Worm (Caenorhabditis elegans) whole organism, L1 larva: ENCODE results near the gene srx-20.

ENCODE experiments used
- C04F5.9 ChIP-seq: sonication (generic microtip); optimal IDR thresholded peaks from 2 replicates; lab custom pipeline; 2016; ENCODE audit warnings: missing genetic modification characterization, missing compliant biosample characterization
- F16B12.6 ChIP-seq: fragments of 150-350 bp; optimal IDR thresholded peaks from 2 replicates; lab custom pipeline; 2014; ENCODE audit warnings: missing biosample characterization, missing genetic modification characterization
- dpl-1 ChIP-seq, 3 experiments: fragments of 150-350 bp in 2 of 3; sonication (generic microtip) in 1 of 3; optimal IDR thresholded peaks; 2 replicates each; lab custom pipeline; 2014 to 2017; ENCODE audit warnings: missing biosample characterization in 3 of 3, missing genetic modification characterization in 3 of 3, missing genetic modification reagents in 3 of 3
- dsc-1 ChIP-seq: sonication (generic microtip); optimal IDR thresholded peaks from 2 replicates; lab custom pipeline; 2016; ENCODE audit warnings: mild to moderate bottlenecking, missing genetic modification characterization, missing compliant biosample characterization
- efl-1 ChIP-seq, 4 experiments: fragments of 150-350 bp; optimal IDR thresholded peaks in 3 of 4; peaks in 1 of 4; 1 replicate in 1 of 4; 2 replicates in 3 of 4; lab custom pipeline; 2014; ENCODE audit warnings: missing biosample characterization in 2 of 4, missing genetic modification characterization in 2 of 4, missing genetic modification reagents in 2 of 4
- elt-3 ChIP-seq, 6 experiments: fragments of 150-350 bp in 1 of 6; sonication (generic microtip); optimal IDR thresholded peaks; 2 replicates each; lab custom pipeline; 2017 to 2018; ENCODE audit warnings: missing biosample characterization in 6 of 6, missing genetic modification characterization in 6 of 6, inconsistent platforms in 1 of 6
- fkh-8 ChIP-seq: sonication (generic microtip); optimal IDR thresholded peaks from 2 replicates; lab custom pipeline; 2016; ENCODE audit warnings: mild to moderate bottlenecking, missing genetic modification characterization, missing compliant biosample characterization
- fos-1 ChIP-seq: fragments of 150-350 bp; optimal IDR thresholded peaks from 2 replicates; lab custom pipeline; 2014; ENCODE audit warnings: missing biosample characterization, missing genetic modification characterization
- hlh-4 ChIP-seq: sonication (generic microtip); optimal IDR thresholded peaks from 2 replicates; lab custom pipeline; 2016; ENCODE audit warnings: mild to moderate bottlenecking, missing genetic modification characterization, missing compliant biosample characterization
- irx-1 ChIP-seq: sonication (generic microtip); optimal IDR thresholded peaks from 2 replicates; lab custom pipeline; 2016; ENCODE audit warnings: missing genetic modification characterization, missing compliant biosample characterization
- lin-15B ChIP-seq: fragments of 150-350 bp; sonication (generic microtip); optimal IDR thresholded peaks from 3 replicates; lab custom pipeline; 2014; ENCODE audit warnings: missing biosample characterization, missing genetic modification characterization
- mdl-1 ChIP-seq, 2 experiments: fragments of 150-350 bp; optimal IDR thresholded peaks; 2 replicates each; lab custom pipeline; 2014 to 2017; ENCODE audit warnings: missing biosample characterization in 2 of 2, missing genetic modification characterization in 2 of 2, inconsistent platforms in 1 of 2
- nhr-11 ChIP-seq: fragments of 150-350 bp; optimal IDR thresholded peaks from 2 replicates; lab custom pipeline; 2014; ENCODE audit warnings: missing biosample characterization, missing genetic modification characterization
- nhr-19 ChIP-seq: fragments of 200-800 bp; sonication (Bioruptor generic); conservative IDR thresholded peaks from 2 replicates; pipeline ENCODE4 v1.3.6; 2022; ENCODE audit warnings: missing genetic modification characterization, missing compliant biosample characterization
- nhr-20 ChIP-seq: sonication (generic microtip); optimal IDR thresholded peaks from 2 replicates; lab custom pipeline; 2016; ENCODE audit warnings: mild to moderate bottlenecking, missing genetic modification characterization, missing compliant biosample characterization
- nhr-47 ChIP-seq: sonication (generic microtip); optimal IDR thresholded peaks from 2 replicates; lab custom pipeline; 2016; ENCODE audit warnings: mild to moderate bottlenecking, missing genetic modification characterization, moderate library complexity, missing compliant biosample characterization
- nhr-71 ChIP-seq: sonication (generic microtip); optimal IDR thresholded peaks from 2 replicates; lab custom pipeline; 2016; ENCODE audit warnings: mild to moderate bottlenecking, missing genetic modification characterization, moderate library complexity, missing compliant biosample characterization
- nhr-85 ChIP-seq: sonication (generic microtip); peaks from one replicate; lab custom pipeline; 2016; ENCODE audit warnings: missing genetic modification characterization, inconsistent platforms, missing compliant biosample characterization
- snpc-4 ChIP-seq: fragments of 150-350 bp; optimal IDR thresholded peaks from 2 replicates; lab custom pipeline; 2014; ENCODE audit warnings: missing biosample characterization, missing genetic modification characterization
- sptf-1 ChIP-seq: fragments of 150-350 bp; optimal IDR thresholded peaks from 2 replicates; lab custom pipeline; 2014; ENCODE audit warnings: missing biosample characterization, missing genetic modification characterization
- unc-86 ChIP-seq: sonication (generic microtip); optimal IDR thresholded peaks from 2 replicates; lab custom pipeline; 2016; ENCODE audit warnings: missing genetic modification characterization, missing compliant biosample characterization
- xbp-1 ChIP-seq: sonication (generic microtip); optimal IDR thresholded peaks from 2 replicates; lab custom pipeline; 2016; ENCODE audit warnings: missing genetic modification characterization, missing compliant biosample characterization

srx-20 gene

ce11 chrIV:6909863-6910733 lies 42.2 kb downstream of the srx-20 start, which contains the start of the genes rpn-1 and ribo-1 (continued):
- peak; percentile 9 for TF ChIP-seq lin-15B (tag; lab: Kevin White, UChicago)
- TF ChIP-seq dpl-1 (GFP tag; optimal IDR thresholded peaks at IDR 0.05; lab: Kevin White, UChicago) = peak; percentile 15 to 61 (median 53)
- no peak for TF ChIP-seq snpc-4 (tag; lab: Kevin White, UChicago)
- TF ChIP-seq F16B12.6 (tag; lab: Kevin White, UChicago) = no peak
- no peak for TF ChIP-seq sptf-1 (tag; lab: Kevin White, UChicago)

ce11 chrIV:6912851-6913588 lies 45.1 kb downstream of the srx-20 start, which contains the start of gene T22D1.3:
TSS of gene T22D1.3 (plus strand) at chrIV:6913538.
- no peak for TF ChIP-seq efl-1 (optimal IDR thresholded peaks at IDR 0.05; lab: Kevin White, UChicago)
- TF ChIP-seq efl-1 (GFP tag; optimal IDR thresholded peaks at IDR 0.05 in 1 of 2; lab: Kevin White, UChicago) = peak in 1 of 2 experiments; percentile 88
- TF ChIP-seq nhr-71 (tag; lab: Kevin White, UChicago) = no peak
- TF ChIP-seq fos-1 (tag; lab: Kevin White, UChicago) = no peak
- no peak for TF ChIP-seq mdl-1 (tag; optimal IDR thresholded peaks at IDR 0.05; lab: Kevin White, UChicago)
- no peak for TF ChIP-seq C04F5.9 (tag; lab: Kevin White, UChicago)
- no peak for TF ChIP-seq nhr-20 (tag; lab: Kevin White, UChicago)
- peak; percentile 46 for TF ChIP-seq dsc-1 (tag; lab: Kevin White, UChicago)
- no peak for TF ChIP-seq xbp-1 (tag; lab: Kevin White, UChicago)
- TF ChIP-seq irx-1 (tag; lab: Kevin White, UChicago) = no peak
- TF ChIP-seq elt-3 (tag; optimal IDR thresholded peaks at IDR 0.05; lab: Kevin White, UChicago) = no peak
- TF ChIP-seq unc-86 (tag; lab: Kevin White, UChicago) = peak; percentile 30
- peak; percentile 46 for TF ChIP-seq fkh-8 (tag; lab: Kevin White, UChicago)

ce11 chrIV:6914161-6914585 lies 46.3 kb downstream of the srx-20 start:
- peak; percentile 71 for TF ChIP-seq snpc-4 (tag; lab: Kevin White, UChicago)
- TF ChIP-seq nhr-85 (tag; lab: Kevin White, UChicago) = peak; percentile 8
- TF ChIP-seq nhr-47 = peak; percentile 8
- peak; percentile 52 for TF ChIP-seq nhr-19 (GFP tag; lab: Robert Waterston, UW)
- TF ChIP-seq, all 84 proteins: peak for 4; not testable (repeated sequence) for 80

- TF ChIP-seq irx-1 (tag; lab: Kevin White, UChicago) (no peak), sptf-1 (tag; lab: Kevin White, UChicago) (no peak), fos-1 (tag; lab: Kevin White, UChicago) (no peak), hlh-4 (tag; lab: Kevin White, UChicago) (no peak), snpc-4 (tag; lab: Kevin White, UChicago) (no peak), nhr-11 (no peak)
Measured at ce11 chrIV:6916831-6917230, 48.9 kb downstream of the srx-20 start.
